Worm (Caenorhabditis elegans): Measurements from ENCODE around the gene sdz-32.

- TF ChIP-seq snpc-4 (GFP tag; optimal IDR thresholded peaks at IDR 0.05) (no peak), snpc-4 (tag; optimal IDR thresholded peaks at IDR 0.05) (no peak), nhr-179 (tag; optimal IDR thresholded peaks at IDR 0.05) (no peak), ztf-25 (GFP tag; IDR thresholded peaks at IDR 0.05) (no peak), attf-5 (GFP tag; optimal IDR thresholded peaks at IDR 0.05) (no peak), ceh-100 (GFP tag; IDR thresholded peaks at IDR 0.05) (no peak), gei-17 (GFP tag; optimal IDR thresholded peaks at IDR 0.05) (no peak), sea-2 (GFP tag; IDR thresholded peaks at IDR 0.05) (no peak), ztf-28 (GFP tag; IDR thresholded peaks at IDR 0.05) (no peak), sdz-38 (tag; optimal IDR thresholded peaks at IDR 0.05) (no peak), pha-4 (tag; optimal IDR thresholded peaks at IDR 0.05) (no peak), hmg-1.2 (GFP tag; IDR thresholded peaks at IDR 0.05) (no peak), unc-130 (GFP tag; optimal IDR thresholded peaks at IDR 0.05) (no peak)
Observed at ce11 chrII:3471603-3472002, 2.2 kb upstream of the sdz-32 start, which contains the start of gene Y49F6B.13.
